Worm (Caenorhabditis elegans) whole organism, L3 larva: ENCODE results near the gene ZK354.3.
"Not testable (repeated sequence)": the region's sequence is repeated elsewhere in the genome, so short reads cannot be mapped to it uniquely, and the experiment has no call there.

Experiments
- aly-2 ChIP-seq: fragments of 150-350 bp; optimal IDR thresholded peaks from 2 replicates; lab custom pipeline; 2014; ENCODE audit warnings: missing biosample characterization, missing genetic modification characterization
- egl-27 ChIP-seq: sonication (generic microtip); optimal IDR thresholded peaks from 4 replicates; lab custom pipeline; 2017; ENCODE audit warnings: missing biosample characterization, missing genetic modification reagents, missing genetic modification characterization
- fos-1 ChIP-seq: fragments of 150-350 bp; optimal IDR thresholded peaks from 2 replicates; lab custom pipeline; 2014; ENCODE audit warnings: missing biosample characterization, missing genetic modification characterization
- nhr-11 ChIP-seq: fragments of 150-350 bp; optimal IDR thresholded peaks from 2 replicates; lab custom pipeline; 2014; ENCODE audit warnings: missing biosample characterization, missing genetic modification characterization
- nhr-237 ChIP-seq: fragments of 150-350 bp; optimal IDR thresholded peaks from 2 replicates; lab custom pipeline; 2014; ENCODE audit warnings: missing biosample characterization, missing genetic modification characterization
- nhr-25 ChIP-seq: sonication (generic microtip); optimal IDR thresholded peaks from 2 replicates; lab custom pipeline; 2017; ENCODE audit warnings: missing biosample characterization, missing genetic modification characterization
- pha-4 ChIP-seq: fragments of 150-350 bp; optimal IDR thresholded peaks from 2 replicates; lab custom pipeline; 2014; ENCODE audit warnings: missing biosample characterization, missing genetic modification reagents, missing genetic modification characterization
- zag-1 ChIP-seq: fragments of 150-350 bp; optimal IDR thresholded peaks from 2 replicates; lab custom pipeline; 2014; ENCODE audit warnings: missing biosample characterization, missing genetic modification characterization
- ztf-4 ChIP-seq: fragments of 150-350 bp; optimal IDR thresholded peaks from 2 replicates; lab custom pipeline; 2014; ENCODE audit warnings: missing biosample characterization, missing genetic modification characterization

DNA sequence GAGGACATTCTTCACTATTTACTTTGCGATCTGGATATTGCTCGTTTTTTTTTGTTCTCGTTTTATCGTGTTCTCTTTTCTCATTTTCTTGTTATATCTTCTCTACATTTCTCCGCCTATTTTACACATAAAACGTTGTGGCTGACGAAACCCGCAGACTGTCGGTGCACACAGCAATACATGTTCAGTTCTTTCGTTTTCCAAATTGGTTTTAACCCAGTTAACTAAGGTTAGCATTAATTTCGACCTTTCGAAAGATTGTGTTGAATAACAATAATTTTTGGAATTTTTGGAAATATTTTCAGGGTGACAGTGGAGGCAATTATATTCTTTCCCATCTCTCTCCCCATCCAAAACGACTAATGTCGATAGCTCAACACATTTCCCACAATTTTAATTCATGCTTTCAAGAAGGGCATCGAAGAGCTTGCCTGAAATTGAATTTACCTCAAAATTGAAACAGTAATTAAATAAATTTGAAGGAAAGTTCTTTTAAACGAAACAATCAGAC lies 45.1 kb upstream of the ZK354.3 start:
- TF ChIP-seq fos-1 (tag; lab: Kevin White, UChicago); aly-2 (tag; lab: Kevin White, UChicago); ztf-4 (tag; lab: Kevin White, UChicago); pha-4 (tag; lab: Kevin White, UChicago); nhr-237 (tag; lab: Kevin White, UChicago); nhr-25 (tag; lab: Kevin White, UChicago); nhr-11 (tag; lab: Kevin White, UChicago); egl-27; zag-1: not testable (repeated sequence)
